Fruit fly (Drosophila melanogaster): ENCODE measurements around the gene CG34251.

DNA sequence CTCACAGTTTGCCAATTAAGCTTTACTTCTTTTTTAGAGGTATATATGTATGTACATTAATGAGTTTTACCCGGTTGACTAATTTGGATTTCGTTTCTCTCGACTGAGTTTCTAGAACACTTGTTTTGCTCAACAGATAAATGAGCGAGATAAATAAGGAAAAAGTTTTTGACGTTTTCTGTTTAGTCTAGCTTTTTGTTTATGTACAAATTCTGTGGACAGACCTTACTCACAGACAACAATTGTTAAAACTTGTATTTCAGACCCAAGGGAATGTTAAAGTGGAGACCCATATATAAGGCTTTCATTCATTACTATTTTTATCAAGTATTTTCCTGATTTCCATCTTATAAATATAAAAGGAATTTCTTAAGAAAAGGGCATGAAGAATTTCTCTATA, 46.4 kb upstream of the CG34251 start:
- no peak for TF ChIP-seq GATAd (GFP tag; optimal IDR thresholded peaks at IDR 0.05)
- TF ChIP-seq ey (GFP tag; optimal IDR thresholded peaks at IDR 0.05), result no peak

All from whole organism, wandering third instar larva.